Worm (Caenorhabditis elegans): Measurements from ENCODE around the gene lgc-6.

The lgc-6 gene

ce11 chrIV:8312846-8313245, 26.9 kb upstream of the lgc-6 start, which contains the start of gene F35H10.10:
Gene F35H10.10, minus strand, starts transcription at chrIV:8312946.
- no peak for TF ChIP-seq nhr-129 (tag; optimal IDR thresholded peaks at IDR 0.05)
- no peak for TF ChIP-seq nhr-10 (tag; optimal IDR thresholded peaks at IDR 0.05)

DNA sequence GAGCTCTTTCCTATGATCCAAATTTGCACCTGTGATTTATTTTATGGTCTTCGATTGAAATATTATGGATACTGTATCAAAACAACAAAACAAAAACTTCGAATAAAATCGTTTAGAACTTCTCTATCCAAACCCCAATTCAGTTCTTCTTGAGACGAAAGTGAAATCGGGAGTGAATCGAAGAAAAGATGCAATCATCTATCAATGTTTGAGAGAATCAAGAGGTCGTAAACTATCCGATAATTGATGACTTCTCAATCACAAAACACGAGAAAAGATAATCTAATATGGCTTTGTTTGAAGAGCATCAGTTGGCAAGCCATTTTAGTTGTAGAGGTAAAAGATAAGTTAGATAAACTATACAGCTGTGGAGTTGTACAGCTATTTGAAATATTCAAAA, 21.9 kb upstream of the lgc-6 start:
- TF ChIP-seq sma-9 (GFP tag; optimal IDR thresholded peaks at IDR 0.05) (peak; percentile 31), sma-9 (tag; optimal IDR thresholded peaks at IDR 0.05) (no peak), fos-1 (tag; optimal IDR thresholded peaks at IDR 0.05) (no peak), zag-1 (tag; optimal IDR thresholded peaks at IDR 0.05) (no peak), nhr-237 (tag; optimal IDR thresholded peaks at IDR 0.05) (no peak), nhr-25 (tag; optimal IDR thresholded peaks at IDR 0.05) (peak; percentile 49), blmp-1 (tag; optimal IDR thresholded peaks at IDR 0.05; ENCODE audit: insufficient read depth) (peak; percentile 86)

DNA sequence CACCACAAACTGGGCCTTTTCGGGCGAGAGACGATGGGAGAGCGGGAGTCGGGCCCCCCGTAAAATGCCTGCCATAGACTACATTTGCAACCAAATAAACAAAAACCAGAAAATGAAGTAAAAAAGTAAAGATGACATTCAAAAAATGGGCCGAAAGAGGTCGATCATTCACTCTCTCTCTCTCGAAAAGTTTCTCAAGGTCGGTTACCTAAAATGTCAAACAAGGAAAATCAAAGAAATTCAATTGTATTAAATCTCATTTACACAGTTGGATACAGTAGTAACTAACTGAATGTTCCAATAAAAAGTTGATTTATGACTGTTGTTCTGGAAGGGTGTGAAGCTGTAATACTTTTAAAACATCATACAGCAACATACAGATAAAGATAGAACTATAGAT, 20.9 kb upstream of the lgc-6 start:
- TF ChIP-seq nhr-25 (tag; optimal IDR thresholded peaks at IDR 0.05): peak; percentile 9
- TF ChIP-seq blmp-1 (tag; optimal IDR thresholded peaks at IDR 0.05; ENCODE audit: insufficient read depth): peak; percentile 40
- no peak for TF ChIP-seq unc-55 (GFP tag; optimal IDR thresholded peaks at IDR 0.05)

ce11 chrIV:8325667-8326066, 14.1 kb upstream of the lgc-6 start, which contains the start of gene F35H10.3:
Gene F35H10.3, plus strand, starts transcription at chrIV:8325967.
- TF ChIP-seq lsy-2 (tag; optimal IDR thresholded peaks at IDR 0.05): no peak
- TF ChIP-seq elt-1 (tag; optimal IDR thresholded peaks at IDR 0.05): no peak
- TF ChIP-seq F13H6.1 (tag; optimal IDR thresholded peaks at IDR 0.05): no peak
- no peak for TF ChIP-seq sem-4 (tag; optimal IDR thresholded peaks at IDR 0.05)
- TF ChIP-seq nhr-12 (tag; optimal IDR thresholded peaks at IDR 0.05): no peak
- TF ChIP-seq nhr-10 (tag; optimal IDR thresholded peaks at IDR 0.05): no peak
- no peak for TF ChIP-seq dmd-4 (tag; optimal IDR thresholded peaks at IDR 0.05)
- no peak for TF ChIP-seq nhr-11 (tag; optimal IDR thresholded peaks at IDR 0.05)

ce11 chrIV:8328913-8329312, 10.8 kb upstream of the lgc-6 start, which contains the start of gene F35H10.2:
Gene F35H10.2, plus strand, starts transcription at chrIV:8329213.
- no peak for TF ChIP-seq sem-4 (tag; optimal IDR thresholded peaks at IDR 0.05)
- no peak for TF ChIP-seq unc-39 (tag; optimal IDR thresholded peaks at IDR 0.05)
- TF ChIP-seq fos-1 (tag; optimal IDR thresholded peaks at IDR 0.05): no peak
- TF ChIP-seq F13H6.1 (tag; optimal IDR thresholded peaks at IDR 0.05): no peak
- no peak for TF ChIP-seq nhr-77 (tag; optimal IDR thresholded peaks at IDR 0.05)
- no peak for TF ChIP-seq zag-1 (tag; optimal IDR thresholded peaks at IDR 0.05)
- TF ChIP-seq nhr-11 (tag; optimal IDR thresholded peaks at IDR 0.05): no peak

DNA sequence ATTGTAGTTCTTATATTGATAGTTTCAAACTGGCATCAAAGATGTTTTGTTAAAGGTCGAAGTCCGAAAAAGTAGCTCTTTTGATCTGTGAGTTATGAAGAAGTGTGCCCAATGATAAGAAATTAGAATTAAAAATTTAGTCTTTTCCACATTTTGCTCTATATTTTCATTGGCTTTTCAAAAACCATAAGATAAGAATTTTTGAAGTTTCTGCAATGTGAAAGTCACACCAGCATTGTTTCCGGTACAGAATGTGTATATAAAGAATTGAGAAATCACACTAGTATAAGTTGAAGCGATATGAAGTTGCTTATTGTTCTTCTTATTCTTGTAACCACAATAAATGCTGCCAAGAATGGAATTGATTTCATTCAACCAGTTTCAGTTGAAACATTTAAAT, 7.2 kb upstream of the lgc-6 start, which contains the start of gene lys-10:
Gene lys-10, plus strand, starts transcription at position 301 of the 400 bp plus-strand sequence.
- no peak for TF ChIP-seq sem-4 (tag; optimal IDR thresholded peaks at IDR 0.05)
- no peak for TF ChIP-seq unc-62 (GFP tag; optimal IDR thresholded peaks at IDR 0.05)

DNA sequence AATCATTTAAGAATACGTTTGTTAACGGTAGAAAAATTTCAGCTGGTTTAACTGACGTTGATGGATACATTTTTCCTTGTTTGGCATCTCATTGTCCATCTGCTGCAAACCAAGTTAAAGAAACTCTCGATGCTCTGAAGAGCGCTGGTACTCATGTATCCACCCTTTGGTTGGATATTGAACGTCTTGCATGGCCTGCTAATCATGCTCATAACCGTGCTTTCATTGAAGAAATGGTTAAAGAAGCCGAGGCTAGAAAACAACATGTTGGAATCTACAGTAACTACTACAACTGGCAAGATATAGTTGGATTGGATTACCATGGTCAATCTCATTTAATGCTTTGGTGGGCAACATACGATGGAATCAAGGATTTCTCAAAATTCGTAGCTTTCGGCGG, 6.7 kb upstream of the lgc-6 start:
- TF ChIP-seq snpc-4 (tag; optimal IDR thresholded peaks at IDR 0.05) (no peak), fos-1 (tag; optimal IDR thresholded peaks at IDR 0.05) (no peak), nhr-11 (tag; optimal IDR thresholded peaks at IDR 0.05) (no peak), nhr-23 (tag; optimal IDR thresholded peaks at IDR 0.05) (no peak), C34F6.9 (tag; optimal IDR thresholded peaks at IDR 0.05) (no peak), zag-1 (tag; optimal IDR thresholded peaks at IDR 0.05) (no peak), sma-9 (GFP tag; optimal IDR thresholded peaks at IDR 0.05) (no peak), sma-9 (tag; optimal IDR thresholded peaks at IDR 0.05) (no peak), ama-1 (optimal IDR thresholded peaks at IDR 0.05) (no peak), lin-11 (tag; optimal IDR thresholded peaks at IDR 0.05) (no peak), ztf-1 (GFP tag; conservative IDR thresholded peaks at IDR 0.05) (no peak), sma-3 (GFP tag; optimal IDR thresholded peaks at IDR 0.05) (no peak), F13H6.1 (tag; optimal IDR thresholded peaks at IDR 0.05) (no peak), elt-3 (tag; optimal IDR thresholded peaks at IDR 0.05) (no peak)

DNA sequence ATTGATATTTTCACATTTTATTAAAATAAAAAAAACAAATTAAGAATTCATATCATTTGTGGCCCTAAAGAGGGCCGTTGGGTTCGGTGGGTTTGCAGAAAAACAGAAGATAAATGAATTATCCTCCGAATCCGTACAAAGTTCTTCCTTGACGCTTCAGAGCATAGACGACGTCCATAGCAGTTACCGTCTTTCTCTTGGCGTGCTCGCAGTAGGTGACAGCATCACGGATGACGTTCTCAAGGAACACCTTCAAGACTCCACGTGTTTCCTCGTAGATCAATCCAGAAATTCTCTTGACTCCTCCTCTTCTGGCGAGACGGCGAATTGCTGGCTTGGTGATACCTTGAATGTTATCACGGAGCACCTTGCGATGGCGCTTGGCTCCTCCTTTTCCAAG, 6.2 kb upstream of the lgc-6 start:
- no peak for TF ChIP-seq unc-62 (GFP tag; optimal IDR thresholded peaks at IDR 0.05)
- TF ChIP-seq ceh-82 (tag; optimal IDR thresholded peaks at IDR 0.05): no peak
- no peak for TF ChIP-seq ceh-16 (tag; optimal IDR thresholded peaks at IDR 0.05)
- no peak for TF ChIP-seq C34F6.9 (tag; optimal IDR thresholded peaks at IDR 0.05)
- no peak for TF ChIP-seq R02D3.7 (tag; optimal IDR thresholded peaks at IDR 0.05)
- no peak for TF ChIP-seq nhr-237 (tag; optimal IDR thresholded peaks at IDR 0.05)
- TF ChIP-seq lin-11 (tag; optimal IDR thresholded peaks at IDR 0.05): no peak
- TF ChIP-seq sma-3 (GFP tag; optimal IDR thresholded peaks at IDR 0.05): no peak
- TF ChIP-seq ztf-4 (tag; optimal IDR thresholded peaks at IDR 0.05): no peak
- TF ChIP-seq mab-5 (tag; optimal IDR thresholded peaks at IDR 0.05): no peak
- no peak for TF ChIP-seq nhr-6 (tag; optimal IDR thresholded peaks at IDR 0.05)
- TF ChIP-seq mbf-1 (tag; optimal IDR thresholded peaks at IDR 0.05): no peak
- TF ChIP-seq aly-2 (tag; optimal IDR thresholded peaks at IDR 0.05): no peak
- no peak for TF ChIP-seq nhr-25 (tag; optimal IDR thresholded peaks at IDR 0.05)
- TF ChIP-seq skn-1 (tag; optimal IDR thresholded peaks at IDR 0.05): no peak
- no peak for TF ChIP-seq ZK546.5 (tag; optimal IDR thresholded peaks at IDR 0.05)
- TF ChIP-seq alr-1 (tag; optimal IDR thresholded peaks at IDR 0.05): no peak
- TF ChIP-seq crh-2 (tag; optimal IDR thresholded peaks at IDR 0.05): no peak

All from whole organism, L2 larva.